Worm (Caenorhabditis elegans) whole organism, mixed stage, embryonic: ENCODE measurements around the gene rpy-1.
A peak's percentile ranks its signal among the peaks of the same experiment; 100 is the strongest.

ENCODE experiments used
- M03D4.4 ChIP-seq: sonication (generic microtip); optimal IDR thresholded peaks from 2 replicates; lab custom pipeline; 2017; ENCODE audit warnings: mild to moderate bottlenecking, missing genetic modification characterization, missing compliant biosample characterization
- ces-1 ChIP-seq: fragments of 150-350 bp; optimal IDR thresholded peaks from 2 replicates; lab custom pipeline; 2014; ENCODE audit warnings: missing biosample characterization, missing genetic modification reagents, missing genetic modification characterization
- ham-2 ChIP-seq: fragments of 200-800 bp; sonication (Bioruptor generic); optimal IDR thresholded peaks from 2 replicates; lab custom pipeline; 2018; ENCODE audit warnings: mild to moderate bottlenecking, missing genetic modification characterization, missing compliant biosample characterization
- mab-5 ChIP-seq: fragments of 150-350 bp; optimal IDR thresholded peaks from 2 replicates; lab custom pipeline; 2014; ENCODE audit warnings: missing biosample characterization, missing genetic modification characterization
- mep-1 ChIP-seq: fragments of 150-350 bp; optimal IDR thresholded peaks from 2 replicates; lab custom pipeline; 2017; ENCODE audit warnings: missing biosample characterization, missing genetic modification reagents, missing genetic modification characterization, inconsistent platforms
- nhr-237 ChIP-seq: fragments of 150-350 bp; optimal IDR thresholded peaks from 2 replicates; lab custom pipeline; 2014; ENCODE audit warnings: missing biosample characterization, missing genetic modification characterization
- nhr-28 ChIP-seq: fragments of 150-350 bp; optimal IDR thresholded peaks from 2 replicates; lab custom pipeline; 2014; ENCODE audit warnings: missing biosample characterization, missing genetic modification characterization
- nhr-76 ChIP-seq: sonication (generic microtip); optimal IDR thresholded peaks from 2 replicates; lab custom pipeline; 2017; ENCODE audit warnings: missing biosample characterization, missing genetic modification characterization
- pha-4 ChIP-seq: fragments of 150-350 bp; optimal IDR thresholded peaks from 2 replicates; lab custom pipeline; 2018; ENCODE audit warnings: missing biosample characterization, missing genetic modification reagents, missing genetic modification characterization
- snpc-4 ChIP-seq: fragments of 150-350 bp; optimal IDR thresholded peaks from 2 replicates; lab custom pipeline; 2014; ENCODE audit warnings: missing biosample characterization, missing genetic modification characterization
- sptf-1 ChIP-seq: sonication (generic microtip); optimal IDR thresholded peaks from 2 replicates; lab custom pipeline; 2017; ENCODE audit warnings: mild to moderate bottlenecking, missing genetic modification characterization, moderate library complexity, missing compliant biosample characterization
- tbx-8 ChIP-seq: fragments of 200-800 bp; sonication (Bioruptor generic); optimal IDR thresholded peaks from 2 replicates; lab custom pipeline; 2018; ENCODE audit warnings: mild to moderate bottlenecking, missing genetic modification characterization, moderate library complexity, missing compliant biosample characterization
- unc-62 ChIP-seq: fragments of 150-350 bp; optimal IDR thresholded peaks from 2 replicates; lab custom pipeline; 2014; ENCODE audit warnings: missing biosample characterization, missing genetic modification reagents, missing genetic modification characterization

ce11 chrII:6721581-6721980 lies 16.1 kb upstream of the rpy-1 start:
- TF ChIP-seq ces-1 (GFP tag; lab: Kevin White, UChicago) (no peak), snpc-4 (tag; lab: Kevin White, UChicago) (no peak), nhr-76 (tag; lab: Kevin White, UChicago) (no peak), M03D4.4 (tag; lab: Kevin White, UChicago) (peak; percentile 52), ham-2 (GFP tag; lab: Kevin White, UChicago) (no peak), nhr-237 (tag; lab: Kevin White, UChicago) (no peak), mep-1 (peak; percentile 5), tbx-8 (no peak), nhr-28 (no peak), mab-5 (tag; lab: Kevin White, UChicago) (no peak), pha-4 (tag; lab: Kevin White, UChicago) (no peak), unc-62 (no peak), sptf-1 (peak; percentile 42)
